Worm (Caenorhabditis elegans) whole organism, late embryonic: ENCODE data around the gene srw-124.

Experiments used
- K09A11.1 ChIP-seq: sonication (generic microtip); optimal IDR thresholded peaks from 2 replicates; lab custom pipeline; 2017; ENCODE audit warnings: antibody characterized with exemption, mild to moderate bottlenecking, missing genetic modification characterization, missing compliant biosample characterization; ENCODE audit not compliant: insufficient read depth
- ceh-18 ChIP-seq: sonication (generic microtip); optimal IDR thresholded peaks from 2 replicates; lab custom pipeline; 2016; ENCODE audit warnings: missing genetic modification characterization, missing compliant biosample characterization
- madf-2 ChIP-seq: sonication (generic microtip); optimal IDR thresholded peaks from 2 replicates; lab custom pipeline; 2017; ENCODE audit warnings: missing genetic modification characterization, missing compliant biosample characterization

ce11 chrV:2927553-2927952 lies 48.8 kb upstream of the srw-124 start, which contains the start of gene C31B8.12:
- TF ChIP-seq ceh-18 (no peak), K09A11.1 (tag; lab: Kevin White, UChicago) (no peak), madf-2 (tag; lab: Kevin White, UChicago) (no peak)
